Worm (Caenorhabditis elegans) whole organism, young adult: ENCODE data around the gene F59A6.3.

ENCODE experiments used
- B0035.1 ChIP-seq: sonication (generic microtip); optimal IDR thresholded peaks from 2 replicates; lab custom pipeline; 2016; ENCODE audit warnings: missing genetic modification characterization, mild to moderate bottlenecking, missing compliant biosample characterization, missing genotype, missing genetic modification reagents
- D2030.7 ChIP-seq: fragments of 200-800 bp; sonication (Bioruptor generic); IDR thresholded peaks from 2 replicates; pipeline ENCODE4 v1.3.6; 2022; ENCODE audit warnings: missing genetic modification reagents, missing genetic modification characterization, missing compliant biosample characterization
- F57A8.1 ChIP-seq: fragments of 200-800 bp; sonication (Bioruptor generic); optimal IDR thresholded peaks from 2 replicates; lab custom pipeline; 2018; ENCODE audit warnings: mild to moderate bottlenecking, missing genetic modification characterization, moderate library complexity, missing compliant biosample characterization
- Y95B8A.8 ChIP-seq: fragments of 200-800 bp; sonication (Bioruptor generic); IDR thresholded peaks from 2 replicates; pipeline ENCODE4 v1.3.6; 2022; ENCODE audit warnings: missing genetic modification reagents, missing genetic modification characterization, missing compliant biosample characterization
- ZK185.1 ChIP-seq: sonication (generic microtip); optimal IDR thresholded peaks from 2 replicates; lab custom pipeline; 2016; ENCODE audit warnings: mild to moderate bottlenecking, missing genetic modification characterization, missing compliant biosample characterization; ENCODE audit not compliant: poor library complexity, severe bottlenecking
- ama-1 ChIP-seq, 3 experiments: fragments of 150-350 bp in 1 of 3; sonication (generic microtip) in 2 of 3; optimal IDR thresholded peaks; 2 replicates each; lab custom pipeline; 2014 to 2018; ENCODE audit warnings: missing biosample characterization in 2 of 3, missing genetic modification characterization in 2 of 3, missing genetic modification reagents in 2 of 3
- atf-7 ChIP-seq: sonication (generic microtip); optimal IDR thresholded peaks from 2 replicates; lab custom pipeline; 2017; ENCODE audit warnings: mild to moderate bottlenecking, missing genetic modification characterization, missing compliant biosample characterization
- athp-1 ChIP-seq: sonication (generic microtip); optimal IDR thresholded peaks from 2 replicates; lab custom pipeline; 2017; ENCODE audit warnings: mild to moderate bottlenecking, missing genetic modification characterization, missing compliant biosample characterization
- attf-5 ChIP-seq: fragments of 200-800 bp; sonication (Bioruptor generic); optimal IDR thresholded peaks from 2 replicates; lab custom pipeline; 2018; ENCODE audit warnings: mild to moderate bottlenecking, missing genetic modification characterization, missing compliant biosample characterization
- bed-2 ChIP-seq: fragments of 200-800 bp; sonication (Bioruptor generic); IDR thresholded peaks from 2 replicates; pipeline ENCODE4 v1.3.6; 2022; ENCODE audit warnings: missing genetic modification reagents, missing genetic modification characterization, missing compliant biosample characterization
- ccch-3 ChIP-seq: fragments of 200-800 bp; sonication (Bioruptor generic); optimal IDR thresholded peaks from 2 replicates; lab custom pipeline; 2018; ENCODE audit warnings: mild to moderate bottlenecking, missing genetic modification characterization, missing compliant biosample characterization
- cebp-1 ChIP-seq, 2 experiments: fragments of 200-800 bp in 1 of 2; sonication (Bioruptor generic) in 1 of 2; sonication (generic microtip) in 1 of 2; IDR thresholded peaks in 1 of 2; optimal IDR thresholded peaks in 1 of 2; 2 replicates each; pipeline versions ENCODE4 v1.3.6 to Lab custom; 2017 to 2022; ENCODE audit warnings: missing compliant biosample characterization in 2 of 2, missing genetic modification characterization in 2 of 2, mild to moderate bottlenecking in 1 of 2, missing genetic modification reagents in 1 of 2, moderate library complexity in 1 of 2
- ceh-58 ChIP-seq: fragments of 200-800 bp; sonication (Bioruptor generic); IDR thresholded peaks from 2 replicates; pipeline ENCODE4 v1.3.6; 2022; ENCODE audit warnings: missing genetic modification characterization, missing compliant biosample characterization
- chd-7 ChIP-seq: sonication (generic microtip); optimal IDR thresholded peaks from 2 replicates; lab custom pipeline; 2016; ENCODE audit warnings: mild to moderate bottlenecking, missing genetic modification characterization, moderate library complexity, missing compliant biosample characterization
- die-1 ChIP-seq: sonication (generic microtip); optimal IDR thresholded peaks from 2 replicates; lab custom pipeline; 2016; ENCODE audit warnings: missing genotype, mild to moderate bottlenecking, missing genetic modification characterization, missing compliant biosample characterization
- dox-1 ChIP-seq: fragments of 200-800 bp; sonication (Bioruptor generic); IDR thresholded peaks from 2 replicates; pipeline ENCODE4 v1.3.6; 2022; ENCODE audit warnings: missing genetic modification reagents, missing genetic modification characterization, missing compliant biosample characterization
- dpl-1 ChIP-seq: fragments of 150-350 bp; optimal IDR thresholded peaks from 2 replicates; lab custom pipeline; 2014; ENCODE audit warnings: missing biosample characterization, missing genetic modification reagents, missing genetic modification characterization
- efl-1 ChIP-seq: fragments of 150-350 bp; optimal IDR thresholded peaks from 2 replicates; lab custom pipeline; 2014; ENCODE audit warnings: missing biosample characterization, missing genetic modification reagents, missing genetic modification characterization
- egl-44 ChIP-seq: fragments of 200-800 bp; sonication (Bioruptor generic); IDR thresholded peaks from 2 replicates; pipeline ENCODE4 v1.3.6; 2022; ENCODE audit warnings: missing genetic modification reagents, missing genetic modification characterization, missing compliant biosample characterization
- egrh-3 ChIP-seq: fragments of 200-800 bp; sonication (Bioruptor generic); IDR thresholded peaks from 2 replicates; pipeline ENCODE4 v1.3.6; 2022; ENCODE audit warnings: missing genetic modification reagents, missing genetic modification characterization, missing compliant biosample characterization
- ekl-4 ChIP-seq: fragments of 200-800 bp; sonication (Bioruptor generic); IDR thresholded peaks from 2 replicates; pipeline ENCODE4 v1.3.6; 2022; ENCODE audit warnings: missing genetic modification reagents, missing genetic modification characterization, missing compliant biosample characterization
- fkh-3 ChIP-seq: sonication (generic microtip); optimal IDR thresholded peaks from 2 replicates; lab custom pipeline; 2016; ENCODE audit warnings: mild to moderate bottlenecking, missing genetic modification characterization, missing compliant biosample characterization
- hlh-12 ChIP-seq: sonication (generic microtip); optimal IDR thresholded peaks from 2 replicates; lab custom pipeline; 2016; ENCODE audit warnings: missing genetic modification characterization, missing compliant biosample characterization
- let-607 ChIP-seq, 2 experiments: fragments of 200-800 bp in 1 of 2; sonication (Bioruptor generic) in 1 of 2; sonication (generic microtip) in 1 of 2; optimal IDR thresholded peaks; 2 replicates each; lab custom pipeline; 2016 to 2018; ENCODE audit warnings: mild to moderate bottlenecking in 2 of 2, missing compliant biosample characterization in 2 of 2, missing genetic modification characterization in 2 of 2, moderate library complexity in 2 of 2, missing genotype in 1 of 2
- lin-40 ChIP-seq: sonication (generic microtip); optimal IDR thresholded peaks from 2 replicates; lab custom pipeline; 2016; ENCODE audit warnings: missing genetic modification characterization, mild to moderate bottlenecking, missing compliant biosample characterization, missing genotype, missing genetic modification reagents
- madf-10 ChIP-seq: sonication (generic microtip); optimal IDR thresholded peaks from 2 replicates; lab custom pipeline; 2016; ENCODE audit warnings: mild to moderate bottlenecking, missing genetic modification characterization, missing compliant biosample characterization
- madf-8 ChIP-seq: fragments of 200-800 bp; sonication (Bioruptor generic); conservative IDR thresholded peaks from 2 replicates; pipeline ENCODE4 v1.3.6; 2022; ENCODE audit warnings: missing genetic modification reagents, missing genetic modification characterization, missing compliant biosample characterization
- mcd-1 ChIP-seq: fragments of 200-800 bp; sonication (Bioruptor generic); IDR thresholded peaks from 2 replicates; pipeline ENCODE4 v1.3.6; 2022; ENCODE audit warnings: missing genetic modification reagents, missing genetic modification characterization, missing compliant biosample characterization
- nfya-2 ChIP-seq: fragments of 200-800 bp; sonication (Bioruptor generic); IDR thresholded peaks from 2 replicates; pipeline ENCODE4 v1.3.6; 2022; ENCODE audit warnings: missing genetic modification reagents, missing genetic modification characterization, missing compliant biosample characterization
- nhr-80 ChIP-seq: sonication (generic microtip); optimal IDR thresholded peaks from 2 replicates; lab custom pipeline; 2016; ENCODE audit warnings: missing genetic modification characterization, missing compliant biosample characterization
- nhr-90 ChIP-seq: sonication (generic microtip); optimal IDR thresholded peaks from 2 replicates; lab custom pipeline; 2016; ENCODE audit warnings: missing genotype, mild to moderate bottlenecking, missing genetic modification characterization, missing compliant biosample characterization
- pha-4 ChIP-seq: fragments of 150-350 bp; sonication (generic microtip); optimal IDR thresholded peaks from 2 replicates; lab custom pipeline; 2014; ENCODE audit warnings: missing biosample characterization, missing genetic modification reagents, missing genetic modification characterization
- rcor-1 ChIP-seq: fragments of 200-800 bp; sonication (Bioruptor generic); IDR thresholded peaks from 2 replicates; pipeline ENCODE4 v1.3.6; 2022; ENCODE audit warnings: missing genetic modification reagents, missing genetic modification characterization, missing compliant biosample characterization
- sea-2 ChIP-seq: fragments of 200-800 bp; sonication (Bioruptor generic); IDR thresholded peaks from 2 replicates; pipeline ENCODE4 v1.3.6; 2022; ENCODE audit warnings: missing genetic modification characterization, missing compliant biosample characterization
- snpc-1.1 ChIP-seq: sonication (generic microtip); optimal IDR thresholded peaks from 2 replicates; lab custom pipeline; 2017; ENCODE audit warnings: missing genetic modification characterization, mild to moderate bottlenecking, missing compliant biosample characterization, antibody characterized with exemption, moderate library complexity, missing genotype, missing genetic modification reagents; ENCODE audit not compliant: insufficient read depth
- snpc-3.4 ChIP-seq: sonication (generic microtip); optimal IDR thresholded peaks from 2 replicates; lab custom pipeline; 2017; ENCODE audit warnings: missing genetic modification characterization, mild to moderate bottlenecking, missing compliant biosample characterization, antibody characterized with exemption, moderate library complexity, missing genotype, missing genetic modification reagents
- somi-1 ChIP-seq: fragments of 200-800 bp; sonication (Bioruptor generic); optimal IDR thresholded peaks from 2 replicates; lab custom pipeline; 2018; ENCODE audit warnings: mild to moderate bottlenecking, missing genetic modification characterization, missing compliant biosample characterization
- tbp1 ChIP-seq: fragments of 200-800 bp; sonication (Bioruptor generic); optimal IDR thresholded peaks from 2 replicates; lab custom pipeline; 2018; ENCODE audit warnings: mild to moderate bottlenecking, missing genetic modification characterization, missing compliant biosample characterization
- ztf-25 ChIP-seq: fragments of 200-800 bp; sonication (Bioruptor generic); IDR thresholded peaks from 2 replicates; pipeline ENCODE4 v1.3.6; 2022; ENCODE audit warnings: missing genetic modification reagents, missing genetic modification characterization, missing compliant biosample characterization
- ztf-26 ChIP-seq: sonication (generic microtip); optimal IDR thresholded peaks from 2 replicates; lab custom pipeline; 2017; ENCODE audit warnings: missing genetic modification characterization, missing compliant biosample characterization

Gene F59A6.3

DNA sequence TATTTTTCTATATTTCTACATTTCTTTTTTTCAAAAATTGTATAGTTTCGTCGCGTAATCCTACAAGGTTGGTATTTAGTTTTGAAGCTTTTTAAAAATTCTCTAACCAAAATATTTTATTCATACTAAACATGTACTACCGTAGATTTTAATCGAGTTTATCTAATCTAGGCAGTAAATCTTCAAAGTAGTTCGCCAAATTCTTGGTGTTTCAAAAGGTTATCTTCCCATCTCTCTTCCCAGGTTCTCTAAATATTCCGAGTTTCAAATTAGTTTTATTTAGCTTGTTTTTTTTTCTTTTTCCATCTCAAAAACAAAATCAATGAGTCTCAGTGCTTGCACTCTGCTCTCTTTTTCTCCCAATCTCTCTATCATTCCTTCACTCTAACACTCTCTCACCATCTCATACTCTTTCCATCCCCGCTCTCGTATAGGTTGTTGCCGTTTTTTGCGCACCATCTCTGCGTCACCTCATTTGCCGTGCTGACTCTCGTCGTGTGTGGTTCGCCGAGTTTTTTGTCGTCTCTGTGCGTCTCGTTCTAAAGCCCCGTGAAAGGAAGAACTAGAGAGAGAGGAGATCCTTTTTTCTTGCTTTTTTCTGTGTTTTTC is 8.9 kb downstream of the F59A6.3 start (continued):
- TF ChIP-seq fkh-3 (tag; lab: Kevin White, UChicago) = no peak
- no peak for TF ChIP-seq egl-44 (GFP tag; lab: Robert Waterston, UW)
- TF ChIP-seq snpc-3.4 (tag; lab: Kevin White, UChicago) = no peak
- TF ChIP-seq chd-7 (tag; lab: Kevin White, UChicago) = peak; percentile 69
- no peak for TF ChIP-seq pha-4 (tag; lab: Kevin White, UChicago)
- no peak for TF ChIP-seq rcor-1 (GFP tag; lab: Robert Waterston, UW)
- no peak for TF ChIP-seq athp-1
- no peak for TF ChIP-seq ama-1 (optimal IDR thresholded peaks at IDR 0.05; lab: Kevin White, UChicago)
- no peak for TF ChIP-seq ama-1 (GFP tag; optimal IDR thresholded peaks at IDR 0.05; lab: Kevin White, UChicago)
- TF ChIP-seq nhr-90 (tag; lab: Kevin White, UChicago) = no peak
- no peak for TF ChIP-seq sea-2
- no peak for TF ChIP-seq ccch-3

- TF ChIP-seq hlh-12 (tag; lab: Kevin White, UChicago) (no peak), snpc-1.1 (tag; lab: Kevin White, UChicago) (no peak), F57A8.1 (GFP tag; lab: Kevin White, UChicago) (no peak), sea-2 (no peak), die-1 (tag; lab: Kevin White, UChicago) (no peak), bed-2 (GFP tag; lab: Robert Waterston, UW) (no peak), ama-1 (optimal IDR thresholded peaks at IDR 0.05; lab: Kevin White, UChicago) (no peak), ama-1 (GFP tag; optimal IDR thresholded peaks at IDR 0.05; lab: Kevin White, UChicago) (no peak), Y95B8A.8 (GFP tag; lab: Robert Waterston, UW) (no peak), dpl-1 (GFP tag; lab: Kevin White, UChicago) (no peak), nhr-80 (no peak)
Measured at ce11 chrII:5018578-5018977, 10.4 kb downstream of the F59A6.3 start.

DNA sequence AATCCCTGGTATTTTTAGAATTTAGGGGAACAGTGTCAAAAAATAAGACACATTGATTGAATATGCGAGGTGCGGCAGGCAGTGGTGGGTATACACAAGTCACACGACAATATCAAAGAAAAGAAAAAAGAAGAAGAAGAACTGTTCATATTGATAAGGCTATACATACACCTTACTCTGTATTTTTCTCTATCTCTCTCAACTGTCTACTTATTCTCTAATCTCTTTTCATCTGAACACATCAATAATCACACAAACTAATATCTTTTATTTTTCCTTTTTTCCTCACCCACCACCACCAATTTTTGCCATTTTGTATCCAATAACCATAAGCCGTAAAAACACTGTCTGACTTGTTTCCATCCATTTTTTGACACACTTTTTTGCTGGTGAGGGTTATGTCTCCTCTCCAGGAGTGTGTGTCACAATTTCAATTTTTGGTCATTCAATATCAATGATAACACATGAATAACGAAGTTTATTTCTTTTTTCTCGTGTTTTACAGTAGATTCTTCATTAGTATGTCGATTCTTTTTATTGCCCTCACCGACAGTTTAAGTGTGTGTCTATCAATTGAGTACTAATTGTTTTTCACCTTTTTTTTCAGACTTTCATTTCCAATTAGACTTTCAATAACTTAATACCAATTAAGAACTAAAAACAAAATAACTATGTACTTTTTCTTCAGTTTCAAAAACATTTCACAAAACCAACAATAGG is 11.4 kb downstream of the F59A6.3 start:
- TF ChIP-seq tbp1 (GFP tag; lab: Kevin White, UChicago) (peak; percentile 13), nhr-80 (peak; percentile 90), madf-10 (tag; lab: Kevin White, UChicago) (peak; percentile 17), dox-1 (GFP tag; lab: Robert Waterston, UW) (peak; percentile 60), ztf-26 (tag; lab: Kevin White, UChicago) (peak; percentile 39), let-607 (tag; optimal IDR thresholded peaks at IDR 0.05; lab: Kevin White, UChicago) (no peak), somi-1 (GFP tag; lab: Kevin White, UChicago) (peak; percentile 10), attf-5 (peak; percentile 38), B0035.1 (tag; lab: Kevin White, UChicago) (no peak), ekl-4 (GFP tag; lab: Robert Waterston, UW) (no peak), egrh-3 (GFP tag; lab: Robert Waterston, UW) (no peak), ztf-25 (GFP tag; lab: Robert Waterston, UW) (no peak), ZK185.1 (tag; lab: Kevin White, UChicago) (peak; percentile 18), chd-7 (tag; lab: Kevin White, UChicago) (no peak), madf-8 (GFP tag; lab: Robert Waterston, UW) (no peak), lin-40 (tag; lab: Kevin White, UChicago) (peak; percentile 44), cebp-1 (GFP tag; IDR thresholded peaks at IDR 0.05; lab: Robert Waterston, UW) (no peak), cebp-1 (tag; optimal IDR thresholded peaks at IDR 0.05; lab: Kevin White, UChicago) (peak; percentile 36), D2030.7 (GFP tag; lab: Robert Waterston, UW) (no peak), nfya-2 (GFP tag; lab: Robert Waterston, UW) (no peak), efl-1 (no peak), atf-7 (peak; percentile 18), mcd-1 (no peak), egl-44 (GFP tag; lab: Robert Waterston, UW) (no peak), ceh-58 (GFP tag; lab: Robert Waterston, UW) (no peak)
